Worm (Caenorhabditis elegans) whole organism, L2 larva: Measurements from ENCODE around the gene F45E1.1.

Source experiments
- mab-5 ChIP-seq: fragments of 150-350 bp; optimal IDR thresholded peaks from 2 replicates; lab custom pipeline; 2014; ENCODE audit warnings: missing biosample characterization, missing genetic modification characterization
- sma-3 ChIP-seq: sonication (generic microtip); optimal IDR thresholded peaks from 2 replicates; lab custom pipeline; 2016; ENCODE audit warnings: missing genetic modification reagents, missing genetic modification characterization, missing compliant biosample characterization

DNA sequence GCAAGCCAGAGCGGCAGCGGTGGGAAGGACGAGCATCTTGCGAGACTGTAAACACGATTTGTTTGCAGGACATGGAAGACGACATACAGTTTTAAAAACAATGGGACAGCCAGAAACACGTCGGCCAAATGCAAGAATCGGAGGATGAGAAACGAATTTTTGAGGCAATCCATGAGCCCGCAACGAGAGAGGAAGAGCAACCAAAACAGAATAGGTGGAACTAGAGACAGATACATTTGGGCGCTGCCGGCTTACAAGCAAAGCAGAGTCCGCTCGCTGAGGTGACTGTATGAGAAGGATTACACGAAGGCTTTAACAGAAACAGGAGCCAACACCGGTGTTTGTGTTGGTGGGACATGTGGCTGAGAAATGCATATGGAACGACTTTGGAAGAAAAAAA lies 9.0 kb upstream of the F45E1.1 start:
- no peak for TF ChIP-seq sma-3 (GFP tag; lab: Kevin White, UChicago)
- TF ChIP-seq mab-5 (tag; lab: Kevin White, UChicago), result no peak
